Worm (Caenorhabditis elegans): Measurements from ENCODE around the gene oac-52.

oac-52 gene

DNA sequence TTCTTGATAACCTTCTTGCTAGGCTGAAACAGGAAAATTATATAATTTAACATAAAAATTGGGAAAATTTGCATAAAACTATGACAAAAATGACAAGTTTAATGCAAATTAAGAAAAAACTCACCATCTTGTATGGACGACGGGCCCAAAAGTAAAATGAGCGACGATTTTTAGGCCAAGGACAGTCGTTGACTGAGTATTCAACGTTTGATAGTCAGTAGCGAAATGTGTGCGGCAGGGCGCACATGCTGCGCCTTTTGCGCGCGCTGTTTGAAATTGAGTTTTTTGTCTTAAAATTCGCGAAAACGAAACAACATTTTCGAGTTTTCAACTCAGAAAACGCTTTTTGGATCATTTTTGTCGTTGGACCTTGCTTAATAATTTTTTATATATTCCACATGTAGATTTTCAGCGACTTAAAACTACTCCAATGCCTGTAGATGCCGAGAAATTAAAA, 44.1 kb upstream of the oac-52 start, which contains the start of the genes rpl-7A and set-21 (continued):
- TF ChIP-seq elt-2 (tag; optimal IDR thresholded peaks at IDR 0.05) (peak; percentile 88), sox-4 (tag; optimal IDR thresholded peaks at IDR 0.05) (peak; percentile 77), hpl-2 (GFP tag; optimal IDR thresholded peaks at IDR 0.05) (peak; percentile 60), lin-39 (tag; optimal IDR thresholded peaks at IDR 0.05) (peak; percentile 26), elt-3 (tag; optimal IDR thresholded peaks at IDR 0.05) (peak; percentile 20 to 85 (median 78)), aly-2 (tag; optimal IDR thresholded peaks at IDR 0.05) (peak; percentile 85), unc-98 (GFP tag; IDR thresholded peaks at IDR 0.05) (peak; percentile 93), lir-3 (tag; optimal IDR thresholded peaks at IDR 0.05; ENCODE audit: poor library complexity) (peak; percentile 83), ceh-90 (tag; optimal IDR thresholded peaks at IDR 0.05) (peak; percentile 46), ceh-82 (tag; optimal IDR thresholded peaks at IDR 0.05) (peak; percentile 84 to 94 (median 90)), lsy-2 (tag; optimal IDR thresholded peaks at IDR 0.05) (peak; percentile 94 to 95), tlp-1 (tag; optimal IDR thresholded peaks at IDR 0.05) (no peak), fkh-8 (tag; optimal IDR thresholded peaks at IDR 0.05) (peak; percentile 98), nhr-20 (tag; optimal IDR thresholded peaks at IDR 0.05) (peak; percentile 95), efl-3 (GFP tag; optimal IDR thresholded peaks at IDR 0.05) (no peak), nhr-19 (GFP tag; conservative IDR thresholded peaks at IDR 0.05) (peak; percentile 98), skn-1 (tag; optimal IDR thresholded peaks at IDR 0.05) (peak; percentile 61), jun-1 (tag; optimal IDR thresholded peaks at IDR 0.05) (peak; percentile 82), nhr-84 (tag; optimal IDR thresholded peaks at IDR 0.05) (no peak), sptf-1 (tag; optimal IDR thresholded peaks at IDR 0.05) (no peak), mdl-1 (tag; optimal IDR thresholded peaks at IDR 0.05) (peak in 1 of 2 experiments; percentile 67), C34B4.2 (tag; optimal IDR thresholded peaks at IDR 0.05) (peak; percentile 80), mep-1 (tag; optimal IDR thresholded peaks at IDR 0.05) (peak; percentile 87), C16A3.4 (tag; optimal IDR thresholded peaks at IDR 0.05) (peak; percentile 91), sup-37 (GFP tag; optimal IDR thresholded peaks at IDR 0.05) (peak; percentile 83), xbp-1 (tag; optimal IDR thresholded peaks at IDR 0.05) (peak; percentile 97), lin-14 (GFP tag; optimal IDR thresholded peaks at IDR 0.05) (peak; percentile 97), nhr-47 (tag; optimal IDR thresholded peaks at IDR 0.05) (peak; percentile 98), lin-35 (GFP tag; optimal IDR thresholded peaks at IDR 0.05) (peak; percentile 94 to 97), ceh-88 (GFP tag; IDR thresholded peaks at IDR 0.05) (peak; percentile 95), dsc-1 (tag; optimal IDR thresholded peaks at IDR 0.05) (peak; percentile 94), pag-3 (tag; optimal IDR thresholded peaks at IDR 0.05; ENCODE audit: borderline replicate concordance, insufficient read depth) (no peak), irx-1 (tag; optimal IDR thresholded peaks at IDR 0.05) (peak; percentile 92), snu-23 (GFP tag; optimal IDR thresholded peaks at IDR 0.05) (peak; percentile 98), zag-1 (tag; optimal IDR thresholded peaks at IDR 0.05) (no peak), dpl-1 (GFP tag; optimal IDR thresholded peaks at IDR 0.05) (peak; percentile 94 to 95 (median 95)), nhr-71 (tag; optimal IDR thresholded peaks at IDR 0.05) (peak; percentile 98), blmp-1 (tag; optimal IDR thresholded peaks at IDR 0.05) (peak; percentile 53), isw-1 (GFP tag; IDR thresholded peaks at IDR 0.05) (peak; percentile 99), vab-15 (tag; optimal IDR thresholded peaks at IDR 0.05) (peak; percentile 81), unc-30 (tag; optimal IDR thresholded peaks at IDR 0.05) (no peak), nhr-90 (tag; optimal IDR thresholded peaks at IDR 0.05; ENCODE audit: poor library complexity) (peak; percentile 96), ztf-11 (tag; optimal IDR thresholded peaks at IDR 0.05) (peak in 1 of 2 experiments; percentile 92), efl-1 (optimal IDR thresholded peaks at IDR 0.05) (peak; percentile 94 to 98), efl-1 (GFP tag; optimal IDR thresholded peaks at IDR 0.05 in 1 of 2) (peak; percentile 93 to 100), egl-13 (tag; optimal IDR thresholded peaks at IDR 0.05) (peak; percentile 92), swsn-7 (tag; optimal IDR thresholded peaks at IDR 0.05) (peak; percentile 95), pqm-1 (tag; optimal IDR thresholded peaks at IDR 0.05) (no peak), lin-15B (tag; optimal IDR thresholded peaks at IDR 0.05) (peak; percentile 92), C04F5.9 (tag; optimal IDR thresholded peaks at IDR 0.05) (peak; percentile 90), ces-1 (GFP tag; optimal IDR thresholded peaks at IDR 0.05) (no peak), nhr-77 (tag; optimal IDR thresholded peaks at IDR 0.05) (peak; percentile 86), Y116A8C.19 (tag; optimal IDR thresholded peaks at IDR 0.05; ENCODE audit: borderline replicate concordance) (no peak)

Data from whole organism, L1 larva.